Worm (Caenorhabditis elegans) whole organism, L4 larva: ENCODE results near the gene C35D10.1.
"Not testable (repeated sequence)": the region's sequence is repeated elsewhere in the genome, so short reads cannot be mapped to it uniquely, and the experiment has no call there.

Source experiments
- D1046.2 ChIP-seq: fragments of 200-800 bp; sonication (Bioruptor generic); IDR thresholded peaks from 2 replicates; pipeline ENCODE4 v1.3.6; 2022; ENCODE audit warnings: missing genetic modification characterization, missing compliant biosample characterization
- F37D6.2 ChIP-seq: sonication (generic microtip); optimal IDR thresholded peaks from 2 replicates; lab custom pipeline; 2016; ENCODE audit warnings: mild to moderate bottlenecking, missing genetic modification characterization, missing compliant biosample characterization
- T26A8.4 ChIP-seq: fragments of 200-800 bp; sonication (Bioruptor generic); IDR thresholded peaks from 2 replicates; pipeline ENCODE4 v1.3.6; 2022; ENCODE audit warnings: missing genetic modification characterization, missing compliant biosample characterization
- Y48G9A.11 ChIP-seq: fragments of 200-800 bp; sonication (Bioruptor generic); IDR thresholded peaks from 2 replicates; pipeline ENCODE4 v1.3.6; 2022; ENCODE audit warnings: missing genetic modification reagents, missing genetic modification characterization, missing compliant biosample characterization
- ZK546.5 ChIP-seq, 2 experiments: sonication (generic microtip); optimal IDR thresholded peaks; 2 replicates each; lab custom pipeline; 2017; ENCODE audit warnings: missing biosample characterization in 2 of 2, missing genetic modification characterization in 2 of 2
- ceh-20 ChIP-seq: fragments of 200-800 bp; sonication (Bioruptor generic); IDR thresholded peaks from 2 replicates; pipeline ENCODE4 v1.3.6; 2022; ENCODE audit warnings: missing genetic modification reagents, missing genetic modification characterization, missing compliant biosample characterization
- ceh-28 ChIP-seq: fragments of 150-350 bp; optimal IDR thresholded peaks from 2 replicates; lab custom pipeline; 2014; ENCODE audit warnings: missing biosample characterization, missing genetic modification reagents, missing genetic modification characterization
- ceh-62 ChIP-seq: sonication (generic microtip); optimal IDR thresholded peaks from 2 replicates; lab custom pipeline; 2017; ENCODE audit warnings: missing biosample characterization, missing genetic modification characterization
- ces-1 ChIP-seq: fragments of 150-350 bp; sonication (generic microtip); optimal IDR thresholded peaks from 4 replicates; lab custom pipeline; 2014; ENCODE audit warnings: missing biosample characterization, missing genetic modification reagents, missing genetic modification characterization
- daf-16 ChIP-seq, 3 experiments: sonication (generic microtip); optimal IDR thresholded peaks; 2 replicates each; lab custom pipeline; 2016 to 2017; ENCODE audit warnings: missing genetic modification characterization in 3 of 3, missing genetic modification reagents in 3 of 3, mild to moderate bottlenecking in 2 of 3, missing compliant biosample characterization in 2 of 3, missing biosample characterization in 1 of 3, moderate library complexity in 1 of 3
- daf-8 ChIP-seq: fragments of 200-800 bp; sonication (Bioruptor generic); IDR thresholded peaks from 2 replicates; pipeline ENCODE4 v1.3.6; 2022; ENCODE audit warnings: missing genetic modification characterization, missing compliant biosample characterization
- dmd-6 ChIP-seq: fragments of 200-800 bp; sonication (Bioruptor generic); IDR thresholded peaks from 2 replicates; pipeline ENCODE4 v1.3.6; 2022; ENCODE audit warnings: missing genetic modification reagents, missing genetic modification characterization, missing compliant biosample characterization
- dmd-9 ChIP-seq: fragments of 200-800 bp; sonication (Bioruptor generic); IDR thresholded peaks from 2 replicates; pipeline ENCODE4 v1.3.6; 2022; ENCODE audit warnings: missing genetic modification reagents, missing genetic modification characterization, missing compliant biosample characterization
- dpl-1 ChIP-seq: fragments of 150-350 bp; optimal IDR thresholded peaks from 2 replicates; lab custom pipeline; 2014; ENCODE audit warnings: missing biosample characterization, missing genetic modification reagents, missing genetic modification characterization
- dve-1 ChIP-seq: sonication (generic microtip); optimal IDR thresholded peaks from 2 replicates; lab custom pipeline; 2017; ENCODE audit warnings: antibody characterized with exemption, mild to moderate bottlenecking, missing genetic modification characterization, missing compliant biosample characterization; ENCODE audit not compliant: insufficient read depth
- egl-27 ChIP-seq: sonication (generic microtip); optimal IDR thresholded peaks from 3 replicates; lab custom pipeline; 2017; ENCODE audit warnings: missing biosample characterization, missing genetic modification reagents, missing genetic modification characterization
- egl-43 ChIP-seq: fragments of 200-800 bp; sonication (Bioruptor generic); IDR thresholded peaks from 2 replicates; pipeline ENCODE4 v1.3.6; 2022; ENCODE audit warnings: missing genetic modification reagents, missing genetic modification characterization, missing compliant biosample characterization
- gei-8 ChIP-seq: fragments of 200-800 bp; sonication (Bioruptor generic); optimal IDR thresholded peaks from 2 replicates; lab custom pipeline; 2018; ENCODE audit warnings: mild to moderate bottlenecking, missing genetic modification characterization, missing compliant biosample characterization
- hif-1 ChIP-seq, 2 experiments: sonication (generic microtip); optimal IDR thresholded peaks; 2 replicates each; lab custom pipeline; 2016 to 2017; ENCODE audit warnings: missing compliant biosample characterization in 2 of 2, missing genetic modification characterization in 2 of 2, missing genetic modification reagents in 2 of 2, missing genotype in 2 of 2, mild to moderate bottlenecking in 1 of 2
- hlh-11 ChIP-seq: fragments of 200-800 bp; sonication (Bioruptor generic); optimal IDR thresholded peaks from 2 replicates; lab custom pipeline; 2018; ENCODE audit warnings: mild to moderate bottlenecking, missing genetic modification characterization, missing compliant biosample characterization
- hlh-30 ChIP-seq: sonication (generic microtip); optimal IDR thresholded peaks from 2 replicates; lab custom pipeline; 2017; ENCODE audit warnings: antibody characterized with exemption, mild to moderate bottlenecking, missing genetic modification characterization, missing compliant biosample characterization; ENCODE audit not compliant: insufficient read depth
- hmg-1.1 ChIP-seq: fragments of 200-800 bp; sonication (Bioruptor generic); IDR thresholded peaks from 2 replicates; pipeline ENCODE4 v1.3.6; 2022; ENCODE audit warnings: missing genetic modification reagents, missing genetic modification characterization, missing compliant biosample characterization
- lim-7 ChIP-seq: fragments of 200-800 bp; sonication (Bioruptor generic); IDR thresholded peaks from 2 replicates; pipeline ENCODE4 v1.3.6; 2022; ENCODE audit warnings: missing genetic modification characterization, missing compliant biosample characterization
- lin-29 ChIP-seq: fragments of 200-800 bp; sonication (Bioruptor generic); IDR thresholded peaks from 2 replicates; pipeline ENCODE4 v1.3.6; 2022; ENCODE audit warnings: missing genetic modification reagents, missing genetic modification characterization, missing compliant biosample characterization
- lin-38 ChIP-seq: fragments of 200-800 bp; sonication (Bioruptor generic); IDR thresholded peaks from 2 replicates; pipeline ENCODE4 v1.3.6; 2022; ENCODE audit warnings: missing genetic modification reagents, missing genetic modification characterization, missing compliant biosample characterization
- lsy-2 ChIP-seq, 2 experiments: fragments of 150-350 bp in 1 of 2; sonication (generic microtip) in 1 of 2; optimal IDR thresholded peaks; 2 replicates each; lab custom pipeline; 2014 to 2017; ENCODE audit warnings: missing biosample characterization in 2 of 2, missing genetic modification characterization in 2 of 2
- madf-9 ChIP-seq: fragments of 200-800 bp; sonication (Bioruptor generic); conservative IDR thresholded peaks from 2 replicates; pipeline ENCODE4 v1.3.6; 2022; ENCODE audit warnings: missing genetic modification reagents, missing genetic modification characterization, missing compliant biosample characterization
- mdt-29 ChIP-seq: fragments of 200-800 bp; sonication (Bioruptor generic); IDR thresholded peaks from 2 replicates; pipeline ENCODE4 v1.3.6; 2022; ENCODE audit warnings: missing genetic modification reagents, missing genetic modification characterization, missing compliant biosample characterization
- mep-1 ChIP-seq: fragments of 150-350 bp; sonication (generic microtip); optimal IDR thresholded peaks from 3 replicates; lab custom pipeline; 2014; ENCODE audit warnings: missing biosample characterization, missing genetic modification characterization
- mes-2 ChIP-seq: sonication (generic microtip); optimal IDR thresholded peaks from 2 replicates; lab custom pipeline; 2016; ENCODE audit warnings: missing genotype, mild to moderate bottlenecking, missing genetic modification characterization, missing compliant biosample characterization; ENCODE audit not compliant: poor library complexity, severe bottlenecking
- nhr-28 ChIP-seq: fragments of 150-350 bp; optimal IDR thresholded peaks from 2 replicates; lab custom pipeline; 2014; ENCODE audit warnings: missing biosample characterization, missing genetic modification characterization
- nhr-42 ChIP-seq: fragments of 200-800 bp; sonication (Bioruptor generic); IDR thresholded peaks from 2 replicates; pipeline ENCODE4 v1.3.6; 2022; ENCODE audit warnings: missing genetic modification characterization, missing compliant biosample characterization
- nhr-48 ChIP-seq: sonication (generic microtip); optimal IDR thresholded peaks from 2 replicates; lab custom pipeline; 2016; ENCODE audit warnings: mild to moderate bottlenecking, missing genetic modification characterization, missing compliant biosample characterization
- nhr-6 ChIP-seq: fragments of 150-350 bp; optimal IDR thresholded peaks from 2 replicates; lab custom pipeline; 2014; ENCODE audit warnings: missing biosample characterization, missing genetic modification characterization
- pha-4 ChIP-seq, 2 experiments: fragments of 150-350 bp in 1 of 2; fragments of 200-800 bp in 1 of 2; sonication (Bioruptor generic) in 1 of 2; IDR thresholded peaks in 1 of 2; optimal IDR thresholded peaks in 1 of 2; 2 replicates each; pipeline versions ENCODE4 v1.3.6 to Lab custom; 2014 to 2022; ENCODE audit warnings: missing genetic modification characterization in 2 of 2, missing genetic modification reagents in 2 of 2, missing biosample characterization in 1 of 2, missing compliant biosample characterization in 1 of 2
- php-3 ChIP-seq: fragments of 200-800 bp; sonication (Bioruptor generic); IDR thresholded peaks from 2 replicates; pipeline ENCODE4 v1.3.6; 2022; ENCODE audit warnings: missing genetic modification reagents, missing genetic modification characterization, missing compliant biosample characterization
- rbr-2 ChIP-seq: sonication (generic microtip); optimal IDR thresholded peaks from 2 replicates; lab custom pipeline; 2016; ENCODE audit warnings: missing genotype, missing genetic modification characterization, missing compliant biosample characterization
- sdz-12 ChIP-seq: fragments of 200-800 bp; sonication (Bioruptor generic); optimal IDR thresholded peaks from 2 replicates; lab custom pipeline; 2018; ENCODE audit warnings: mild to moderate bottlenecking, missing genetic modification characterization, missing compliant biosample characterization
- snpc-1.2 ChIP-seq: fragments of 200-800 bp; sonication (Bioruptor generic); IDR thresholded peaks from 2 replicates; pipeline ENCODE4 v1.3.6; 2022; ENCODE audit warnings: missing genetic modification reagents, missing genetic modification characterization, missing compliant biosample characterization
- unc-62 ChIP-seq, 3 experiments: fragments of 150-350 bp in 1 of 3; sonication (generic microtip); optimal IDR thresholded peaks in 2 of 3; peaks in 1 of 3; 1 replicate in 1 of 3; 2 replicates in 2 of 3; lab custom pipeline; 2014 to 2017; ENCODE audit warnings: missing biosample characterization in 3 of 3, missing genetic modification characterization in 3 of 3, missing genetic modification reagents in 3 of 3, missing genotype in 1 of 3
- zip-2 ChIP-seq: fragments of 150-350 bp; optimal IDR thresholded peaks from 2 replicates; lab custom pipeline; 2014; ENCODE audit warnings: missing biosample characterization, missing genetic modification characterization

Gene C35D10.1

ce11 chrIII:4917960-4918712, 38.6 kb downstream of the C35D10.1 start, which contains the start of gene rpb-8:
rpb-8 (minus strand) TSS chrIII:4918008.
- no peak for TF ChIP-seq ZK546.5 (tag; optimal IDR thresholded peaks at IDR 0.05; lab: Kevin White, UChicago)
- 0 out of 2 replicates have a peak, but pooled peaks have one; percentile 34 for TF ChIP-seq dmd-6
- no peak for TF ChIP-seq sdz-12
- no peak for TF ChIP-seq php-3 (GFP tag; lab: Robert Waterston, UW)
- no peak for TF ChIP-seq ceh-62
- peak in 1 of 2 experiments; percentile 28 for TF ChIP-seq hif-1 (tag; optimal IDR thresholded peaks at IDR 0.05; lab: Kevin White, UChicago)
- peak; percentile 76 for TF ChIP-seq mes-2 (tag; lab: Kevin White, UChicago)
- TF ChIP-seq rbr-2, result peak; percentile 16
- no peak for TF ChIP-seq egl-43 (GFP tag; lab: Robert Waterston, UW)
- no peak for TF ChIP-seq daf-16 (GFP tag; optimal IDR thresholded peaks at IDR 0.05; lab: Kevin White, UChicago)
- TF ChIP-seq daf-16 (tag; optimal IDR thresholded peaks at IDR 0.05; lab: Kevin White, UChicago), result peak; percentile 44
- peak in 1 of 2 experiments; percentile 76 for TF ChIP-seq lsy-2 (tag; optimal IDR thresholded peaks at IDR 0.05; lab: Kevin White, UChicago)
- TF ChIP-seq nhr-48, result no peak
- 0 out of 2 replicates have a peak, but pooled peaks have one; percentile 22 for TF ChIP-seq lin-38
- no peak for TF ChIP-seq egl-27
- TF ChIP-seq hlh-30 (tag; lab: Kevin White, UChicago), result peak; percentile 23
- TF ChIP-seq dpl-1 (GFP tag; lab: Kevin White, UChicago), result peak; percentile 90
- no peak for TF ChIP-seq daf-8
- TF ChIP-seq nhr-6 (tag; lab: Kevin White, UChicago), result peak; percentile 14
- peak; percentile 34 for TF ChIP-seq mep-1 (tag; lab: Kevin White, UChicago)
- no peak for TF ChIP-seq gei-8
- peak; percentile 9 for TF ChIP-seq dve-1

ce11 chrIII:4918906-4919305, 39.4 kb downstream of the C35D10.1 start:
- TF ChIP-seq snpc-1.2 (no peak), ceh-28 (tag; lab: Kevin White, UChicago) (no peak), gei-8 (no peak), unc-62 (GFP tag; optimal IDR thresholded peaks at IDR 0.05 in 1 of 2; lab: Kevin White, UChicago) (peak in 1 of 2 experiments; percentile 95), unc-62 (tag; optimal IDR thresholded peaks at IDR 0.05; lab: Kevin White, UChicago) (no peak), hlh-11 (tag; lab: Kevin White, UChicago) (no peak), hif-1 (tag; optimal IDR thresholded peaks at IDR 0.05; lab: Kevin White, UChicago) (no peak)

- TF ChIP-seq zip-2 (tag; lab: Kevin White, UChicago), result no peak
- TF ChIP-seq, all 104 proteins: peak for 0
Observed at ce11 chrIII:4920221-4920620, 40.7 kb downstream of the C35D10.1 start, which contains the start of gene ula-1. ula-1 (minus strand) TSS chrIII:4920321.

ce11 chrIII:4922020-4922419, 42.5 kb downstream of the C35D10.1 start, which contains the start of gene mmab-1:
mmab-1 (minus strand) TSS chrIII:4922114.
- TF ChIP-seq lin-38, result peak; percentile 87
- peak; percentile 4 for TF ChIP-seq nhr-28
- peak; percentile 74 for TF ChIP-seq ceh-20
- peak; percentile 29; the same call in 1 of the 2 replicates for TF ChIP-seq php-3 (GFP tag; lab: Robert Waterston, UW)
- peak; percentile 74; the same call in 1 of the 2 replicates for TF ChIP-seq nhr-42 (GFP tag; lab: Robert Waterston, UW)
- TF ChIP-seq pha-4 (GFP tag; IDR thresholded peaks at IDR 0.05; lab: Robert Waterston, UW), result peak; percentile 21; the same call in 1 of the 2 replicates
- not testable (repeated sequence) for TF ChIP-seq pha-4 (tag; optimal IDR thresholded peaks at IDR 0.05; lab: Kevin White, UChicago)
- peak; percentile 35 for TF ChIP-seq mep-1 (tag; lab: Kevin White, UChicago)
- TF ChIP-seq madf-9 (GFP tag; lab: Robert Waterston, UW), result peak; percentile 65; the same call in 1 of the 2 replicates
- peak; percentile 50 for TF ChIP-seq rbr-2
- 0 out of 2 replicates have a peak, but pooled peaks have one; percentile 20 for TF ChIP-seq D1046.2 (GFP tag; lab: Robert Waterston, UW)
- TF ChIP-seq dpl-1 (GFP tag; lab: Kevin White, UChicago), result peak; percentile 34
- TF ChIP-seq Y48G9A.11 (GFP tag; lab: Robert Waterston, UW), result peak; percentile 49; the same call in 1 of the 2 replicates
- peak; percentile 38 for TF ChIP-seq T26A8.4 (GFP tag; lab: Robert Waterston, UW)
- peak; percentile 65 for TF ChIP-seq hmg-1.1 (GFP tag; lab: Robert Waterston, UW)
- TF ChIP-seq mdt-29 (GFP tag; lab: Robert Waterston, UW), result peak; percentile 41; the same call in 1 of the 2 replicates
- peak; percentile 68; the same call in 1 of the 2 replicates for TF ChIP-seq dmd-9 (GFP tag; lab: Robert Waterston, UW)
- TF ChIP-seq ces-1 (GFP tag; lab: Kevin White, UChicago), result peak; percentile 27
- TF ChIP-seq F37D6.2 (tag; lab: Kevin White, UChicago), result peak; percentile 21
- peak; percentile 45; the same call in 1 of the 2 replicates for TF ChIP-seq lim-7 (GFP tag; lab: Robert Waterston, UW)
- 0 out of 2 replicates have a peak, but pooled peaks have one; percentile 8 for TF ChIP-seq lin-29 (GFP tag; lab: Robert Waterston, UW)
